Fruit fly (Drosophila melanogaster) whole organism, embryonic: ENCODE results near the gene Sec3.

Source experiments
- Awh ChIP-seq: fragments of 200-800 bp; sonication (Bioruptor generic); IDR thresholded peaks from 2 replicates; pipeline ENCODE4, ENCODE4 v1.3.6; 2022; ENCODE audit warnings: missing biosample characterization, missing genetic modification characterization
- CG10147 ChIP-seq: fragments of 200-800 bp; sonication (Bioruptor generic); optimal IDR thresholded peaks from 2 replicates; lab custom pipeline; 2019; ENCODE audit warnings: missing biosample characterization, mild to moderate bottlenecking, missing genetic modification characterization, moderate library complexity
- CG10209 ChIP-seq: fragments of 200-800 bp; sonication (Bioruptor generic); optimal IDR thresholded peaks from 3 replicates; lab custom pipeline; 2017; ENCODE audit warnings: missing biosample characterization, mild to moderate bottlenecking, missing genetic modification characterization, missing genetic modification reagents
- CG10267 ChIP-seq: fragments of 200-800 bp; sonication (Bioruptor generic); optimal IDR thresholded peaks from 2 replicates; lab custom pipeline; 2018; ENCODE audit warnings: missing biosample characterization, mild to moderate bottlenecking, missing genetic modification characterization, moderate library complexity
- CG10274 ChIP-seq: fragments of 200-800 bp; sonication (Bioruptor generic); optimal IDR thresholded peaks from 3 replicates; lab custom pipeline; 2017; ENCODE audit warnings: missing biosample characterization, mild to moderate bottlenecking, missing genetic modification characterization
- CG11560 ChIP-seq: fragments of 200-800 bp; sonication (Bioruptor generic); IDR thresholded peaks from 3 replicates; pipeline ENCODE4 v1.3.6; 2022; ENCODE audit warnings: missing biosample characterization, missing genetic modification characterization
- CG13894 ChIP-seq: fragments of 200-800 bp; sonication (Bioruptor generic); optimal IDR thresholded peaks from 3 replicates; lab custom pipeline; 2018; ENCODE audit warnings: missing biosample characterization, mild to moderate bottlenecking, missing genetic modification characterization, moderate library complexity
- CG15479 ChIP-seq: fragments of 200-800 bp; sonication (Bioruptor generic); optimal IDR thresholded peaks from 3 replicates; lab custom pipeline; 2019; ENCODE audit warnings: missing biosample characterization, mild to moderate bottlenecking, missing genetic modification characterization, moderate library complexity
- CG15601 ChIP-seq: fragments of 200-800 bp; sonication (Bioruptor generic); optimal IDR thresholded peaks from 3 replicates; lab custom pipeline; 2019; ENCODE audit warnings: missing biosample characterization, mild to moderate bottlenecking, missing genetic modification characterization, moderate library complexity
- CG17186 ChIP-seq: fragments of 200-800 bp; sonication (Bioruptor generic); optimal IDR thresholded peaks from 3 replicates; lab custom pipeline; 2017; ENCODE audit warnings: missing biosample characterization, missing genetic modification reagents, missing genetic modification characterization
- CG2116 ChIP-seq: fragments of 200-800 bp; sonication (Bioruptor generic); optimal IDR thresholded peaks from 3 replicates; lab custom pipeline; 2018; ENCODE audit warnings: missing biosample characterization, mild to moderate bottlenecking, missing genetic modification characterization
- CG33213 ChIP-seq: fragments of 200-800 bp; sonication (Bioruptor generic); optimal IDR thresholded peaks from 3 replicates; lab custom pipeline; 2016; ENCODE audit warnings: missing biosample characterization, missing genetic modification characterization
- CG4404 ChIP-seq: fragments of 200-800 bp; sonication (Bioruptor generic); IDR thresholded peaks from 2 replicates; pipeline ENCODE4 v1.3.6; 2022; ENCODE audit warnings: missing biosample characterization, missing genetic modification characterization
- CG6254 ChIP-seq: fragments of 200-800 bp; sonication (Bioruptor generic); optimal IDR thresholded peaks from 3 replicates; lab custom pipeline; 2017; ENCODE audit warnings: mild to moderate bottlenecking, missing biosample characterization, missing genetic modification reagents, missing genetic modification characterization
- CG7745 ChIP-seq: fragments of 200-800 bp; sonication (Bioruptor generic); optimal IDR thresholded peaks from 2 replicates; lab custom pipeline; 2018; ENCODE audit warnings: missing biosample characterization, mild to moderate bottlenecking, missing genetic modification characterization, moderate library complexity
- D ChIP-seq, 2 experiments: fragments of 200-800 bp in 1 of 2; fragments of >200 bp in 1 of 2; sonication (Bioruptor generic) in 1 of 2; optimal IDR thresholded peaks; 2 replicates in 1 of 2; 3 replicates in 1 of 2; lab custom pipeline; 2017; ENCODE audit warnings: mild to moderate bottlenecking in 1 of 2, missing biosample characterization in 1 of 2, missing genetic modification characterization in 1 of 2, missing genetic modification reagents in 1 of 2
- Eip74EF ChIP-seq, 2 experiments: fragments of 200-800 bp in 1 of 2; fragments of >200 bp in 1 of 2; sonication (Bioruptor generic) in 1 of 2; optimal IDR thresholded peaks; 2 replicates each; lab custom pipeline; 2017 to 2019; ENCODE audit warnings: missing biosample characterization in 2 of 2, missing genetic modification characterization in 2 of 2, mild to moderate bottlenecking in 1 of 2, moderate library complexity in 1 of 2
- Ets65A ChIP-seq: fragments of 200-800 bp; sonication (Bioruptor generic); peaks from one replicate; lab custom pipeline; 2016; ENCODE audit warnings: missing biosample characterization, missing genetic modification characterization
- Med ChIP-seq: fragments of 200-800 bp; sonication (Bioruptor generic); peaks from one replicate; lab custom pipeline; 2016; ENCODE audit warnings: missing biosample characterization, missing genetic modification characterization, mild to moderate bottlenecking, inconsistent platforms, moderate library complexity
- PHDP ChIP-seq: fragments of 200-800 bp; sonication (Bioruptor generic); optimal IDR thresholded peaks from 3 replicates; lab custom pipeline; 2018; ENCODE audit warnings: missing biosample characterization, mild to moderate bottlenecking, missing genetic modification characterization, moderate library complexity
- Taf1 ChIP-seq: fragments of 200-800 bp; sonication (Bioruptor generic); IDR thresholded peaks from 2 replicates; pipeline ENCODE4 v1.3.6; 2022; ENCODE audit warnings: missing biosample characterization, missing genetic modification characterization
- ac ChIP-seq: fragments of 200-800 bp; sonication (Bioruptor generic); optimal IDR thresholded peaks from 3 replicates; lab custom pipeline; 2017; ENCODE audit warnings: missing biosample characterization, mild to moderate bottlenecking, missing genetic modification characterization
- chinmo ChIP-seq: fragments of 200-800 bp; sonication (Bioruptor generic); IDR thresholded peaks from 4 replicates; pipeline ENCODE4 v1.3.6; 2022; ENCODE audit warnings: missing biosample characterization, missing genetic modification characterization; ENCODE audit not compliant: partially characterized antibody
- ci ChIP-seq: fragments of 200-800 bp; sonication (Bioruptor generic); IDR thresholded peaks from 3 replicates; pipeline ENCODE4 v1.3.6; 2022; ENCODE audit warnings: missing biosample characterization, missing genetic modification characterization
- crol ChIP-seq: fragments of 200-800 bp; sonication (Bioruptor generic); IDR thresholded peaks from 2 replicates; pipeline ENCODE4 v1.3.6; 2022; ENCODE audit warnings: missing biosample characterization, missing genetic modification characterization
- dan ChIP-seq: fragments of 200-800 bp; sonication (Bioruptor generic); IDR thresholded peaks from 2 replicates; pipeline ENCODE4 v1.3.6; 2022; ENCODE audit warnings: missing biosample characterization, missing genetic modification characterization
- dimm ChIP-seq: fragments of 200-800 bp; sonication (Bioruptor generic); IDR thresholded peaks from 2 replicates; pipeline ENCODE4 v1.3.6; 2022; ENCODE audit warnings: missing biosample characterization, missing genetic modification characterization
- emc ChIP-seq: fragments of 200-800 bp; sonication (Bioruptor generic); optimal IDR thresholded peaks from 2 replicates; lab custom pipeline; 2016; ENCODE audit warnings: missing biosample characterization, missing genetic modification characterization
- fd3F ChIP-seq: fragments of 200-800 bp; sonication (Bioruptor generic); optimal IDR thresholded peaks from 2 replicates; lab custom pipeline; 2018; ENCODE audit warnings: missing biosample characterization, mild to moderate bottlenecking, missing genetic modification characterization, moderate library complexity
- gem ChIP-seq: fragments of 200-800 bp; sonication (Bioruptor generic); optimal IDR thresholded peaks from 2 replicates; lab custom pipeline; 2019; ENCODE audit warnings: missing biosample characterization, mild to moderate bottlenecking, missing genetic modification characterization, moderate library complexity
- grau ChIP-seq: fragments of 200-800 bp; optimal IDR thresholded peaks from 3 replicates; lab custom pipeline; 2019; ENCODE audit warnings: missing biosample characterization, mild to moderate bottlenecking, missing genetic modification characterization, moderate library complexity
- kni ChIP-seq: fragments of 200-800 bp; sonication (Bioruptor generic); optimal IDR thresholded peaks from 3 replicates; lab custom pipeline; 2017; ENCODE audit warnings: mild to moderate bottlenecking, missing biosample characterization, missing genetic modification reagents, missing genetic modification characterization
- maf-S ChIP-seq: fragments of 200-800 bp; sonication (Bioruptor generic); optimal IDR thresholded peaks from 2 replicates; lab custom pipeline; 2016; ENCODE audit warnings: missing biosample characterization, missing genetic modification characterization
- mirr ChIP-seq: fragments of 200-800 bp; sonication (Bioruptor generic); optimal IDR thresholded peaks from 3 replicates; lab custom pipeline; 2018; ENCODE audit warnings: missing biosample characterization, mild to moderate bottlenecking, missing genetic modification characterization
- peb ChIP-seq: fragments of 200-800 bp; sonication (Bioruptor generic); IDR thresholded peaks from 2 replicates; pipeline ENCODE4 v1.3.6; 2022; ENCODE audit warnings: missing biosample characterization, missing genetic modification characterization
- sens ChIP-seq: fragments of 200-800 bp; sonication (Bioruptor generic); peaks from one replicate; lab custom pipeline; 2016; ENCODE audit warnings: missing biosample characterization, missing genetic modification characterization
- sens-2 ChIP-seq: fragments of 200-800 bp; sonication (Bioruptor generic); IDR thresholded peaks from 2 replicates; pipeline ENCODE4 v1.3.6; 2022; ENCODE audit warnings: missing biosample characterization, missing genetic modification characterization
- stc ChIP-seq: fragments of 200-800 bp; sonication (Bioruptor generic); IDR thresholded peaks from 2 replicates; pipeline ENCODE4 v1.3.6; 2022; ENCODE audit warnings: missing biosample characterization, missing genetic modification characterization
- tna ChIP-seq: fragments of 200-800 bp; sonication (Bioruptor generic); IDR thresholded peaks from 2 replicates; pipeline ENCODE4 v1.3.6; 2022; ENCODE audit warnings: missing biosample characterization, missing genetic modification characterization; ENCODE audit not compliant: partially characterized antibody
- trem ChIP-seq: fragments of 200-800 bp; optimal IDR thresholded peaks from 3 replicates; lab custom pipeline; 2019; ENCODE audit warnings: missing biosample characterization, mild to moderate bottlenecking, missing genetic modification characterization, moderate library complexity
- vvl ChIP-seq: fragments of 200-800 bp; sonication (Bioruptor generic); IDR thresholded peaks from 2 replicates; pipeline ENCODE4 v1.3.6; 2022; ENCODE audit warnings: missing biosample characterization, missing genetic modification characterization
- zen ChIP-seq: fragments of 200-800 bp; sonication (Bioruptor generic); optimal IDR thresholded peaks from 3 replicates; lab custom pipeline; 2018; ENCODE audit warnings: missing biosample characterization, mild to moderate bottlenecking, missing genetic modification characterization, moderate library complexity
- zfh2 ChIP-seq: fragments of 200-800 bp; sonication (Bioruptor generic); optimal IDR thresholded peaks from 2 replicates; lab custom pipeline; 2016; ENCODE audit warnings: missing biosample characterization, missing genetic modification characterization

The Sec3 gene

dm6 chr3L:17415967-17416749 is 8.9 kb downstream of the Sec3 start (continued):
- TF ChIP-seq CG10274 (GFP tag; lab: Kevin White, UChicago) (no peak), CG11560 (tag; lab: Robert Waterston, UW) (no peak), crol (GFP tag; lab: Robert Waterston, UW) (no peak), CG10147 (GFP tag; lab: Kevin White, UChicago) (peak; percentile 2), Eip74EF (GFP tag; optimal IDR thresholded peaks at IDR 0.05; lab: Kevin White, UChicago) (no peak), CG10267 (tag; lab: Kevin White, UChicago) (peak; percentile 75), grau (peak; percentile 58)

DNA sequence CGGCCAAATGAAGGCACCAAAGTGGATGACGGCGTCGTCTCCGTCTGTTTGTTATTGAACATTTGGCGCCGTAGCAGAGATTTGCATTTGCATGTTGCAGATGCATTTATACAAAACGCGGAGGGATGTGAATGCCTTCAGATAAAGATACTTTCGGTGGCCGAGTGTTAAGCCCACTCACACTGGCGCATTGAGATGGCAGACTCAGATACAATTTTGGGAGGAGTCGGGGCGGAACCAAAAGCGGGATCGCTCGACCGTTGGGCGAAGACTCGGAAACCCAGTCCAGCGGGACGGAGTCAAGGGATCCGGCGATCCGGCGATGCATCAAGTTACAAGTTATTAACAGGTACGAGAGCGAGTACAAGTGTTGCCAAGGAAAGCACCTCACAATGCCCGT is 12.9 kb downstream of the Sec3 start:
- TF ChIP-seq Ets65A (GFP tag; lab: Kevin White, UChicago) (peak; percentile 39), peb (GFP tag; lab: Robert Waterston, UW) (no peak), vvl (0 out of 2 replicates have a peak, but pooled peaks have one; percentile 8), CG4404 (GFP tag; lab: Robert Waterston, UW) (0 out of 2 replicates have a peak, but pooled peaks have one; percentile 7), CG10209 (GFP tag; lab: Kevin White, UChicago) (no peak), sens-2 (GFP tag; lab: Robert Waterston, UW) (no peak), CG17186 (no peak), D (optimal IDR thresholded peaks at IDR 0.05; lab: Kevin White, UChicago) (no peak), D (GFP tag; optimal IDR thresholded peaks at IDR 0.05; lab: Kevin White, UChicago) (no peak), zen (tag; lab: Kevin White, UChicago) (peak; percentile 53), CG6254 (no peak), sens (GFP tag; lab: Kevin White, UChicago) (peak; percentile 54), Med (GFP tag; lab: Kevin White, UChicago) (peak; percentile 54), Awh (GFP tag; lab: Robert Waterston, UW) (no peak)

DNA sequence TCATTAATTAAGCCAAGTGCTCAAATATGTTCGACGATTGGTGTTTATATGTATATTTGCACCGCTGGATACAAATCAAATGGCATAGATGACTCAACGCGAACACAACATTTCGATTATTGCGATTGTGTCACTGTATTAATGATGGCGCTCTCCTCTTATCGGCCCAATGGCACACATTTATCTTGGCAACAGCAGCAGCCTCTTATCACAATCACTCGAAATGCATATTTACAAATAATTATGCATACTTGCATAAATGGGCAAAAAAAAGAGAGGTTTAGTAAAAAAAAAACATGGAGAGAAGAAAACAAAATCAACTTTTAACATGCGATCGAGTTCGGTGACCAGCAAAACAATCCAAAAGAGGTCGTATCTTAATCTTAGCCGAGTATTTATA is 13.7 kb downstream of the Sec3 start:
- no peak for TF ChIP-seq tna (GFP tag; lab: Robert Waterston, UW)
- no peak for TF ChIP-seq stc (GFP tag; lab: Robert Waterston, UW)
- peak; percentile 4 for TF ChIP-seq mirr (GFP tag; lab: Kevin White, UChicago)
- TF ChIP-seq CG15479: peak; percentile 64

- TF ChIP-seq ac: peak; percentile 5
- no peak for TF ChIP-seq maf-S (GFP tag; lab: Kevin White, UChicago)
- TF ChIP-seq trem: no peak
- TF ChIP-seq CG7745 (tag; lab: Kevin White, UChicago): no peak
- no peak for TF ChIP-seq CG2116 (GFP tag; lab: Kevin White, UChicago)
- TF ChIP-seq chinmo: 0 out of 4 replicates have a peak, but pooled peaks have one; percentile 13
- TF ChIP-seq Taf1 (GFP tag; lab: Robert Waterston, UW): no peak
- 0 out of 3 replicates have a peak, but pooled peaks have one; percentile 19 for TF ChIP-seq ci (GFP tag; lab: Robert Waterston, UW)
- TF ChIP-seq dimm (GFP tag; lab: Robert Waterston, UW): no peak
- TF ChIP-seq CG15479: peak; percentile 52
- no peak for TF ChIP-seq CG15601 (tag; lab: Kevin White, UChicago)
- TF ChIP-seq zfh2 (GFP tag; lab: Kevin White, UChicago): no peak
- TF ChIP-seq emc (GFP tag; lab: Kevin White, UChicago): no peak
- no peak for TF ChIP-seq CG33213 (GFP tag; lab: Kevin White, UChicago)
- peak; percentile 69 for TF ChIP-seq D (optimal IDR thresholded peaks at IDR 0.05; lab: Kevin White, UChicago)
- no peak for TF ChIP-seq D (GFP tag; optimal IDR thresholded peaks at IDR 0.05; lab: Kevin White, UChicago)
- TF ChIP-seq kni (GFP tag; lab: Kevin White, UChicago): peak; percentile 58
- no peak for TF ChIP-seq fd3F (GFP tag; lab: Kevin White, UChicago)
- no peak for TF ChIP-seq gem (tag; lab: Kevin White, UChicago)
- no peak for TF ChIP-seq CG13894 (tag; lab: Kevin White, UChicago)
- TF ChIP-seq PHDP (tag; lab: Kevin White, UChicago): no peak
- TF ChIP-seq dan (GFP tag; lab: Robert Waterston, UW): no peak
These were observed 17.4 kb downstream of the Sec3 start for dm6 chr3L:17407480-17408093.
